Fruit fly (Drosophila melanogaster): ENCODE results near the gene eIF5B.

DNA sequence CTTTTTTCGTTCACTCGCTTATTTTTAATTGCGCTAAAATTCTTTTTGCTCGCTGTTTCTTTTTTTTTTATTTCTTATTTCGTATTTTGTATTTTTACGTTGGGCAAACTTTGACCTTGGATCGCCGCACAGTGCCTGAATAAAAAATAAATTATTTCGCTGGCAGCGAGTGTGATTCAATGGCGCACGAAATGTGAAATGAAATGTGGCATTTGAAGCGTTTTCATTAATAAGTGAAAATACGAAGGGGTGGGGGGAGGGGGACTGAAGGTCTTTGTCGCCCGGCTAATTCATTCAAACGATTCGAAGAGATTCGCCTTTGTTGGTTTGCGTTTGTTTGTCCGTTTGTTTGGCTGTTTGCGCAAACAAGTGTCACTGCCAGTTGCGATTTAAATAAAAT, 53.3 kb downstream of the eIF5B start:
- no peak for TF ChIP-seq CG8478 (optimal IDR thresholded peaks at IDR 0.05)
- TF ChIP-seq psq (optimal IDR thresholded peaks at IDR 0.05): no peak
- no peak for TF ChIP-seq Dll (optimal IDR thresholded peaks at IDR 0.05)
